Fruit fly (Drosophila melanogaster) whole organism, prepupa: ENCODE measurements around the gene RpS28b.

Source experiments
- Blimp-1 ChIP-seq: fragments of 200-800 bp; sonication (Bioruptor generic); optimal IDR thresholded peaks from 3 replicates; lab custom pipeline; 2017; ENCODE audit warnings: missing biosample characterization, missing genetic modification characterization, mild to moderate bottlenecking, moderate library complexity, missing genetic modification reagents
- CG10631 ChIP-seq: fragments of 200-800 bp; sonication (Bioruptor generic); optimal IDR thresholded peaks from 2 replicates; lab custom pipeline; 2016; ENCODE audit warnings: missing biosample characterization, missing genetic modification characterization
- CG10669 ChIP-seq: fragments of 200-800 bp; sonication (Bioruptor generic); optimal IDR thresholded peaks from 3 replicates; lab custom pipeline; 2018; ENCODE audit warnings: missing biosample characterization, mild to moderate bottlenecking, missing genetic modification characterization, moderate library complexity
- CG11294 ChIP-seq: fragments of 200-800 bp; sonication (Bioruptor generic); IDR thresholded peaks from 2 replicates; pipeline ENCODE4 v1.3.6; 2022; ENCODE audit warnings: missing biosample characterization, missing genetic modification characterization
- CG11762 ChIP-seq: fragments of 200-800 bp; sonication (Bioruptor generic); optimal IDR thresholded peaks from 3 replicates; lab custom pipeline; 2016; ENCODE audit warnings: missing biosample characterization, missing genetic modification characterization; ENCODE audit not compliant: insufficient read depth
- CG11902 ChIP-seq: fragments of 200-800 bp; sonication (Bioruptor generic); optimal IDR thresholded peaks from 3 replicates; lab custom pipeline; 2016; ENCODE audit warnings: missing biosample characterization, missing genetic modification characterization
- CG1621 ChIP-seq: fragments of 200-800 bp; sonication (Bioruptor generic); optimal IDR thresholded peaks from 3 replicates; lab custom pipeline; 2018; ENCODE audit warnings: missing biosample characterization, mild to moderate bottlenecking, missing genetic modification characterization
- CG16779 ChIP-seq: fragments of 200-800 bp; sonication (Bioruptor generic); optimal IDR thresholded peaks from 3 replicates; lab custom pipeline; 2017; ENCODE audit warnings: missing biosample characterization, mild to moderate bottlenecking, missing genetic modification characterization
- CG3032 ChIP-seq: fragments of 200-800 bp; optimal IDR thresholded peaks from 2 replicates; lab custom pipeline; 2019; ENCODE audit warnings: missing biosample characterization, mild to moderate bottlenecking, missing genetic modification characterization, moderate library complexity
- CG31627 ChIP-seq: fragments of 200-800 bp; sonication (Bioruptor generic); optimal IDR thresholded peaks from 3 replicates; lab custom pipeline; 2016; ENCODE audit warnings: missing biosample characterization, missing genetic modification characterization
- CG34406 ChIP-seq: fragments of 200-800 bp; sonication (Bioruptor generic); optimal IDR thresholded peaks from 3 replicates; lab custom pipeline; 2016; ENCODE audit warnings: missing biosample characterization, missing genetic modification characterization
- CG3919 ChIP-seq: fragments of 200-800 bp; sonication (Bioruptor generic); optimal IDR thresholded peaks from 3 replicates; lab custom pipeline; 2016; ENCODE audit warnings: missing biosample characterization, missing genetic modification characterization
- CG4318 ChIP-seq: fragments of 200-800 bp; sonication (Bioruptor generic); optimal IDR thresholded peaks from 3 replicates; lab custom pipeline; 2017; ENCODE audit warnings: missing biosample characterization, mild to moderate bottlenecking, missing genetic modification characterization
- CG6163 ChIP-seq: fragments of 200-800 bp; sonication (Bioruptor generic); IDR thresholded peaks from 3 replicates; pipeline ENCODE4 v1.3.6; 2022; ENCODE audit warnings: missing biosample characterization, missing genetic modification characterization
- CG6276 ChIP-seq: fragments of 200-800 bp; sonication (Bioruptor generic); optimal IDR thresholded peaks from 2 replicates; lab custom pipeline; 2017; ENCODE audit warnings: missing biosample characterization, mild to moderate bottlenecking, missing genetic modification characterization
- CG6792 ChIP-seq: fragments of 200-800 bp; sonication (Bioruptor generic); optimal IDR thresholded peaks from 3 replicates; lab custom pipeline; 2016; ENCODE audit warnings: missing biosample characterization, missing genetic modification characterization
- CG6808 ChIP-seq: fragments of 200-800 bp; sonication (Bioruptor generic); optimal IDR thresholded peaks from 3 replicates; lab custom pipeline; 2017; ENCODE audit warnings: missing biosample characterization, missing genetic modification characterization, mild to moderate bottlenecking, moderate library complexity, missing genetic modification reagents
- CG6854 ChIP-seq: fragments of 200-800 bp; sonication (Bioruptor generic); optimal IDR thresholded peaks from 2 replicates; lab custom pipeline; 2017; ENCODE audit warnings: missing biosample characterization, mild to moderate bottlenecking, missing genetic modification characterization
- CG8319 ChIP-seq: fragments of 200-800 bp; sonication (Bioruptor generic); optimal IDR thresholded peaks from 3 replicates; lab custom pipeline; 2016; ENCODE audit warnings: missing biosample characterization, missing genetic modification characterization
- CG9139 ChIP-seq: fragments of 200-800 bp; sonication (Bioruptor generic); optimal IDR thresholded peaks from 3 replicates; lab custom pipeline; 2017; ENCODE audit warnings: missing biosample characterization, mild to moderate bottlenecking, missing genetic modification characterization
- Eip78C ChIP-seq: fragments of 200-800 bp; sonication (Bioruptor generic); peaks from one replicate; lab custom pipeline; 2016; ENCODE audit warnings: missing biosample characterization, missing genetic modification characterization
- Eip93F ChIP-seq: fragments of 200-800 bp; sonication (Bioruptor generic); optimal IDR thresholded peaks from 2 replicates; lab custom pipeline; 2016; ENCODE audit warnings: missing biosample characterization, mild to moderate bottlenecking, missing genetic modification characterization
- Gug ChIP-seq: fragments of 200-800 bp; sonication (Bioruptor generic); IDR thresholded peaks from 2 replicates; pipeline ENCODE4 v1.3.6; 2022; ENCODE audit warnings: missing biosample characterization, missing genetic modification characterization
- Hr39 ChIP-seq: fragments of 200-800 bp; sonication (Bioruptor generic); optimal IDR thresholded peaks from 2 replicates; lab custom pipeline; 2016; ENCODE audit warnings: missing biosample characterization, missing genetic modification characterization
- Hr4 ChIP-seq: fragments of 200-800 bp; sonication (Bioruptor generic); optimal IDR thresholded peaks from 3 replicates; lab custom pipeline; 2016; ENCODE audit warnings: missing biosample characterization, missing genetic modification characterization
- Lpt ChIP-seq: fragments of 200-800 bp; sonication (Bioruptor generic); optimal IDR thresholded peaks from 3 replicates; lab custom pipeline; 2016; ENCODE audit warnings: missing biosample characterization, missing genetic modification characterization
- Met ChIP-seq: fragments of 200-800 bp; sonication (Bioruptor generic); optimal IDR thresholded peaks from 3 replicates; lab custom pipeline; 2016; ENCODE audit warnings: missing biosample characterization, missing genetic modification characterization
- OdsH ChIP-seq: fragments of 200-800 bp; sonication (Bioruptor generic); optimal IDR thresholded peaks from 3 replicates; lab custom pipeline; 2016; ENCODE audit warnings: missing biosample characterization, missing genetic modification characterization
- Smox ChIP-seq: fragments of 200-800 bp; sonication (Bioruptor generic); optimal IDR thresholded peaks from 3 replicates; lab custom pipeline; 2016; ENCODE audit warnings: missing biosample characterization, missing genetic modification characterization
- Sox14 ChIP-seq: fragments of 200-800 bp; sonication (Bioruptor generic); optimal IDR thresholded peaks from 3 replicates; lab custom pipeline; 2016; ENCODE audit warnings: missing biosample characterization, missing genetic modification characterization
- Sox15 ChIP-seq: fragments of 200-800 bp; sonication (Bioruptor generic); optimal IDR thresholded peaks from 3 replicates; lab custom pipeline; 2016; ENCODE audit warnings: missing biosample characterization, missing genetic modification characterization
- achi ChIP-seq: fragments of 200-800 bp; sonication (Bioruptor generic); optimal IDR thresholded peaks from 3 replicates; lab custom pipeline; 2016; ENCODE audit warnings: missing biosample characterization, missing genetic modification characterization
- cyc ChIP-seq: fragments of 200-800 bp; sonication (Bioruptor generic); optimal IDR thresholded peaks from 3 replicates; lab custom pipeline; 2016; ENCODE audit warnings: missing biosample characterization, missing genetic modification characterization
- eg ChIP-seq: fragments of 200-800 bp; sonication (Bioruptor generic); IDR thresholded peaks from 3 replicates; pipeline ENCODE4 v1.3.6; 2022; ENCODE audit warnings: missing biosample characterization, missing genetic modification characterization
- fd59A ChIP-seq: fragments of 200-800 bp; sonication (Bioruptor generic); optimal IDR thresholded peaks from 2 replicates; lab custom pipeline; 2017; ENCODE audit warnings: missing biosample characterization, mild to moderate bottlenecking, missing genetic modification characterization, missing genetic modification reagents
- fd85E ChIP-seq: fragments of 200-800 bp; sonication (Bioruptor generic); optimal IDR thresholded peaks from 3 replicates; lab custom pipeline; 2016; ENCODE audit warnings: missing biosample characterization, missing genetic modification characterization
- fkh ChIP-seq: fragments of 200-800 bp; sonication (Bioruptor generic); optimal IDR thresholded peaks from 3 replicates; lab custom pipeline; 2017; ENCODE audit warnings: missing biosample characterization, mild to moderate bottlenecking, missing genetic modification characterization, moderate library complexity
- net ChIP-seq: fragments of 200-800 bp; sonication (Bioruptor generic); optimal IDR thresholded peaks from 3 replicates; lab custom pipeline; 2016; ENCODE audit warnings: missing biosample characterization, missing genetic modification characterization
- pdm3 ChIP-seq: fragments of 200-800 bp; sonication (Bioruptor generic); optimal IDR thresholded peaks from 3 replicates; lab custom pipeline; 2016; ENCODE audit warnings: missing biosample characterization, missing genetic modification characterization
- salr ChIP-seq, 2 experiments: fragments of 200-800 bp; sonication (Bioruptor generic); optimal IDR thresholded peaks; 3 replicates each; lab custom pipeline; 2016 to 2018; ENCODE audit warnings: missing biosample characterization in 2 of 2, missing genetic modification characterization in 2 of 2, mild to moderate bottlenecking in 1 of 2
- spab ChIP-seq: fragments of 200-800 bp; sonication (Bioruptor generic); optimal IDR thresholded peaks from 2 replicates; lab custom pipeline; 2017; ENCODE audit warnings: missing biosample characterization, mild to moderate bottlenecking, missing genetic modification characterization, missing genetic modification reagents
- ss ChIP-seq, 2 experiments: fragments of 200-800 bp; sonication (Bioruptor generic); optimal IDR thresholded peaks; 2 replicates in 1 of 2; 3 replicates in 1 of 2; lab custom pipeline; 2017 to 2018; ENCODE audit warnings: mild to moderate bottlenecking in 2 of 2, missing biosample characterization in 2 of 2, missing genetic modification characterization in 2 of 2, moderate library complexity in 1 of 2
- svp ChIP-seq: fragments of 200-800 bp; sonication (Bioruptor generic); peaks from one replicate; lab custom pipeline; 2016; ENCODE audit warnings: missing biosample characterization, missing genetic modification characterization
- topi ChIP-seq: fragments of 200-800 bp; sonication (Bioruptor generic); optimal IDR thresholded peaks from 3 replicates; lab custom pipeline; 2016; ENCODE audit warnings: missing biosample characterization, missing genetic modification characterization
- vri ChIP-seq: fragments of 200-800 bp; sonication (Bioruptor generic); optimal IDR thresholded peaks from 3 replicates; lab custom pipeline; 2016; ENCODE audit warnings: missing biosample characterization, mild to moderate bottlenecking, missing genetic modification characterization

The RpS28b gene

DNA sequence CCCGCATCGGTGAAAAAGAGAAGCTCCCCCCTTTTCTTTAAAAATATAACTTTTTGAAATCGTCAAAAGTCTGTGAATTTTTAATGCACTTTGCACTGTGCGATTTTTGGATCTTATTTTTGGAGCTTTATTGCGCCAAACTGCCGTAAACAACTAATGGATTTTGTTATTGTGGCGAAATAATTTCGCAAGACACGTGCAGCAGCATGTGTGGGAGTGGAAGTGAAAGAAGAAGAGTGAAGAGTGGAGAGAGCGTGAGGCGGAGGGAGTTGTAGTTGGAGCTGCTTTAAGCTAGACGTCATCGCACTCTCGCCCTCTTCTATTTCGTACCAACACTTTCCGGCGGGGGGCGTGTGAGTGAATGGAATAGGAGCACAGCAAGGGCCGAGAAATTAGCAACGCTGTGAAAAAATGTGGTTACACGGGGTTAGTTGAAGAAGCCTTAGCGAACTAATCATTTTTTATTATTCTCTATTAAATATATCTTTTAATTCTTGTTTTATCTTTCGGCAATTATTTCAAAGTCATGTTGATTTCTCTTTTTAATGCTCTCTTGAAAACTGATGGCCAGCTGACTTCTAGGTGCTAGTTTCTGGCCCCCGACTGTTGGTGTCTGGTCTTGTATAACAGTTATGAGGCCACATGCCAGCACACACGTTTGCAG lies 29.1 kb downstream of the RpS28b start (continued):
- TF ChIP-seq ss (GFP tag; optimal IDR thresholded peaks at IDR 0.05; lab: Kevin White, UChicago) = peak; percentile 94
- peak; percentile 94 for TF ChIP-seq achi (GFP tag; lab: Kevin White, UChicago)
- peak; percentile 54 for TF ChIP-seq vri
- TF ChIP-seq svp = peak; percentile 75
- peak; percentile 79 for TF ChIP-seq Sox14 (GFP tag; lab: Kevin White, UChicago)
- peak; percentile 32 for TF ChIP-seq Eip93F (GFP tag; lab: Kevin White, UChicago)
- peak; percentile 94 for TF ChIP-seq CG16779 (tag; lab: Kevin White, UChicago)
- peak; percentile 75 for TF ChIP-seq CG8319
- peak; percentile 42 for TF ChIP-seq fd85E (GFP tag; lab: Kevin White, UChicago)
- TF ChIP-seq OdsH (GFP tag; lab: Kevin White, UChicago) = peak; percentile 92
- TF ChIP-seq Hr4 (GFP tag; lab: Kevin White, UChicago) = peak; percentile 91
- peak; percentile 91 for TF ChIP-seq CG11294 (GFP tag; lab: Robert Waterston, UW)
- peak; percentile 94 for TF ChIP-seq eg
- peak; percentile 95 for TF ChIP-seq CG6808
- TF ChIP-seq CG6792 (GFP tag; lab: Kevin White, UChicago) = peak; percentile 88
- TF ChIP-seq CG6854 = peak; percentile 33
- peak; percentile 87 for TF ChIP-seq CG34406 (GFP tag; lab: Kevin White, UChicago)

dm6 chrX:9584104-9584947 lies 29.9 kb downstream of the RpS28b start:
- TF ChIP-seq CG11294 (GFP tag; lab: Robert Waterston, UW) (no peak), Sox15 (GFP tag; lab: Kevin White, UChicago) (peak; percentile 39), salr (GFP tag; optimal IDR thresholded peaks at IDR 0.05; lab: Kevin White, UChicago) (no peak), spab (GFP tag; lab: Kevin White, UChicago) (no peak), Smox (no peak), CG10631 (GFP tag; lab: Kevin White, UChicago) (peak; percentile 19), CG1621 (tag; lab: Kevin White, UChicago) (no peak), CG6276 (GFP tag; lab: Kevin White, UChicago) (peak; percentile 36), OdsH (GFP tag; lab: Kevin White, UChicago) (peak; percentile 48), Blimp-1 (peak; percentile 69), CG9139 (no peak), ss (GFP tag; optimal IDR thresholded peaks at IDR 0.05; lab: Kevin White, UChicago) (no peak), fkh (GFP tag; lab: Kevin White, UChicago) (peak; percentile 91), CG31627 (GFP tag; lab: Kevin White, UChicago) (no peak), eg (peak; percentile 55; the same call in 1 of the 3 replicates), CG8319 (no peak), CG6792 (GFP tag; lab: Kevin White, UChicago) (no peak), CG11902 (no peak), CG34406 (GFP tag; lab: Kevin White, UChicago) (no peak), CG3032 (tag; lab: Kevin White, UChicago) (peak; percentile 54), CG6163 (peak; percentile 50; the same call in 2 of the 3 replicates), Sox14 (GFP tag; lab: Kevin White, UChicago) (no peak), Met (no peak), achi (GFP tag; lab: Kevin White, UChicago) (peak; percentile 31), Eip78C (GFP tag; lab: Kevin White, UChicago) (peak; percentile 26), vri (peak; percentile 55), topi (no peak), svp (peak; percentile 82), pdm3 (GFP tag; lab: Kevin White, UChicago) (peak; percentile 35), Hr39 (GFP tag; lab: Kevin White, UChicago) (peak; percentile 29), CG10669 (peak; percentile 30), Hr4 (GFP tag; lab: Kevin White, UChicago) (peak; percentile 11), net (GFP tag; lab: Kevin White, UChicago) (no peak), cyc (GFP tag; lab: Kevin White, UChicago) (no peak), fd59A (peak; percentile 31), CG4318 (GFP tag; lab: Kevin White, UChicago) (peak; percentile 66), Lpt (GFP tag; lab: Kevin White, UChicago) (peak; percentile 39), CG11762 (GFP tag; lab: Kevin White, UChicago) (peak; percentile 27), CG3919 (GFP tag; lab: Kevin White, UChicago) (no peak), Gug (GFP tag; lab: Robert Waterston, UW) (no peak)
